Fruit fly (Drosophila melanogaster) whole organism, embryonic: ENCODE results near the gene Or88a.

Source experiments
- Asciz ChIP-seq: fragments of 200-800 bp; sonication (Bioruptor generic); optimal IDR thresholded peaks from 2 replicates; lab custom pipeline; 2017; ENCODE audit warnings: missing biosample characterization, mild to moderate bottlenecking, missing genetic modification characterization, missing genetic modification reagents
- BtbVII ChIP-seq: fragments of 200-800 bp; sonication (Bioruptor generic); optimal IDR thresholded peaks from 3 replicates; lab custom pipeline; 2017; ENCODE audit warnings: missing biosample characterization, mild to moderate bottlenecking, missing genetic modification characterization
- CG10209 ChIP-seq: fragments of 200-800 bp; sonication (Bioruptor generic); optimal IDR thresholded peaks from 3 replicates; lab custom pipeline; 2017; ENCODE audit warnings: missing biosample characterization, mild to moderate bottlenecking, missing genetic modification characterization, missing genetic modification reagents
- CG10543 ChIP-seq: fragments of 200-800 bp; sonication (Bioruptor generic); optimal IDR thresholded peaks from 3 replicates; lab custom pipeline; 2017; ENCODE audit warnings: missing biosample characterization, mild to moderate bottlenecking, missing genetic modification characterization, moderate library complexity
- CG11398 ChIP-seq: fragments of 200-800 bp; sonication (Bioruptor generic); optimal IDR thresholded peaks from 2 replicates; lab custom pipeline; 2016; ENCODE audit warnings: missing biosample characterization, missing genetic modification characterization
- CG11723 ChIP-seq: fragments of 200-800 bp; sonication (Bioruptor generic); optimal IDR thresholded peaks from 2 replicates; lab custom pipeline; 2017; ENCODE audit warnings: missing biosample characterization, mild to moderate bottlenecking, missing genetic modification characterization
- CG12236 ChIP-seq: fragments of 200-800 bp; sonication (Bioruptor generic); optimal IDR thresholded peaks from 2 replicates; lab custom pipeline; 2016; ENCODE audit warnings: missing biosample characterization, missing genetic modification characterization
- CG1233 ChIP-seq: fragments of 200-800 bp; sonication (Bioruptor generic); optimal IDR thresholded peaks from 4 replicates; lab custom pipeline; 2018; ENCODE audit warnings: missing biosample characterization, mild to moderate bottlenecking, missing genetic modification characterization
- CG12659 ChIP-seq: fragments of 200-800 bp; sonication (Bioruptor generic); optimal IDR thresholded peaks from 3 replicates; lab custom pipeline; 2017; ENCODE audit warnings: mild to moderate bottlenecking, missing biosample characterization, missing genetic modification reagents, missing genetic modification characterization
- CG16779 ChIP-seq: fragments of 200-800 bp; sonication (Bioruptor generic); IDR thresholded peaks from 2 replicates; pipeline ENCODE4 v1.3.6; 2022; ENCODE audit warnings: missing biosample characterization, missing genetic modification characterization
- CG17568 ChIP-seq: fragments of 200-800 bp; sonication (Bioruptor generic); optimal IDR thresholded peaks from 2 replicates; lab custom pipeline; 2018; ENCODE audit warnings: missing biosample characterization, mild to moderate bottlenecking, missing genetic modification characterization, moderate library complexity
- CG31441 ChIP-seq: fragments of 200-800 bp; sonication (Bioruptor generic); IDR thresholded peaks from 2 replicates; pipeline ENCODE4 v1.3.6; 2022; ENCODE audit warnings: missing biosample characterization, missing genetic modification characterization
- CG32772 ChIP-seq: fragments of 200-800 bp; sonication (Bioruptor generic); IDR thresholded peaks from 2 replicates; pipeline ENCODE4 v1.3.6; 2022; ENCODE audit warnings: missing biosample characterization, missing genetic modification characterization
- CG3407 ChIP-seq: fragments of 200-800 bp; sonication (Bioruptor generic); optimal IDR thresholded peaks from 2 replicates; lab custom pipeline; 2018; ENCODE audit warnings: missing biosample characterization, mild to moderate bottlenecking, missing genetic modification characterization
- CG3726 ChIP-seq: fragments of 200-800 bp; sonication (Bioruptor generic); IDR thresholded peaks from 3 replicates; pipeline ENCODE4, ENCODE4 v1.3.6; 2022; ENCODE audit warnings: missing biosample characterization, missing genetic modification characterization
- CG6254 ChIP-seq: fragments of 200-800 bp; sonication (Bioruptor generic); optimal IDR thresholded peaks from 3 replicates; lab custom pipeline; 2017; ENCODE audit warnings: mild to moderate bottlenecking, missing biosample characterization, missing genetic modification reagents, missing genetic modification characterization
- CG6683 ChIP-seq: fragments of 200-800 bp; sonication (Bioruptor generic); optimal IDR thresholded peaks from 2 replicates; lab custom pipeline; 2017; ENCODE audit warnings: missing biosample characterization, mild to moderate bottlenecking, missing genetic modification characterization, missing genetic modification reagents
- CG6791 ChIP-seq: fragments of 200-800 bp; sonication (Bioruptor generic); IDR thresholded peaks from 3 replicates; pipeline ENCODE4 v1.3.6; 2022; ENCODE audit warnings: missing biosample characterization, missing genetic modification characterization; ENCODE audit not compliant: partially characterized antibody
- CG7786 ChIP-seq: fragments of 200-800 bp; sonication (Bioruptor generic); optimal IDR thresholded peaks from 2 replicates; lab custom pipeline; 2016; ENCODE audit warnings: missing biosample characterization, missing genetic modification characterization
- CG8290 ChIP-seq, 3 experiments: fragments of 200-800 bp; sonication (Bioruptor generic); optimal IDR thresholded peaks; 2 replicates each; lab custom pipeline; 2016 to 2019; ENCODE audit warnings: missing biosample characterization in 3 of 3, missing genetic modification characterization in 3 of 3, mild to moderate bottlenecking in 2 of 3, moderate library complexity in 1 of 3
- CG8388 ChIP-seq: fragments of 200-800 bp; sonication (Bioruptor generic); optimal IDR thresholded peaks from 2 replicates; lab custom pipeline; 2019; ENCODE audit warnings: missing biosample characterization, mild to moderate bottlenecking, missing genetic modification characterization, moderate library complexity
- CG9437 ChIP-seq: fragments of 200-800 bp; sonication (Bioruptor generic); optimal IDR thresholded peaks from 2 replicates; lab custom pipeline; 2018; ENCODE audit warnings: missing biosample characterization, mild to moderate bottlenecking, missing genetic modification characterization
- CG9817 ChIP-seq: fragments of 200-800 bp; sonication (Bioruptor generic); optimal IDR thresholded peaks from 2 replicates; lab custom pipeline; 2018; ENCODE audit warnings: missing biosample characterization, mild to moderate bottlenecking, missing genetic modification characterization, moderate library complexity
- CoRest ChIP-seq: fragments of 200-800 bp; sonication (Bioruptor generic); optimal IDR thresholded peaks from 3 replicates; lab custom pipeline; 2018; ENCODE audit warnings: missing biosample characterization, mild to moderate bottlenecking, missing genetic modification characterization, moderate library complexity
- CrebB ChIP-seq: fragments of 200-800 bp; sonication (Bioruptor generic); optimal IDR thresholded peaks from 3 replicates; lab custom pipeline; 2018; ENCODE audit warnings: missing biosample characterization, mild to moderate bottlenecking, missing genetic modification characterization
- Dll ChIP-seq: fragments of 200-800 bp; sonication (Bioruptor generic); IDR thresholded peaks from 4 replicates; pipeline ENCODE4 v1.3.6; 2022; ENCODE audit warnings: missing biosample characterization, missing genetic modification characterization; ENCODE audit not compliant: partially characterized antibody
- GATAe ChIP-seq: fragments of 200-800 bp; sonication (Bioruptor generic); conservative IDR thresholded peaks from 2 replicates; pipeline ENCODE4 v1.3.6; 2022; ENCODE audit warnings: missing biosample characterization, missing genetic modification characterization
- Hr51 ChIP-seq, 2 experiments: fragments of 200-800 bp; sonication (Bioruptor generic); optimal IDR thresholded peaks; 2 replicates in 1 of 2; 3 replicates in 1 of 2; lab custom pipeline; 2016 to 2018; ENCODE audit warnings: missing biosample characterization in 2 of 2, missing genetic modification characterization in 2 of 2, mild to moderate bottlenecking in 1 of 2, moderate library complexity in 1 of 2
- Jarid2 ChIP-seq: fragments of 200-800 bp; sonication (Bioruptor generic); optimal IDR thresholded peaks from 3 replicates; lab custom pipeline; 2017; ENCODE audit warnings: mild to moderate bottlenecking, missing biosample characterization, missing genetic modification reagents, missing genetic modification characterization
- Max ChIP-seq: fragments of 200-800 bp; sonication (Bioruptor generic); optimal IDR thresholded peaks from 2 replicates; lab custom pipeline; 2016; ENCODE audit warnings: missing biosample characterization, mild to moderate bottlenecking, missing genetic modification characterization
- Med ChIP-seq: fragments of 200-800 bp; sonication (Bioruptor generic); peaks from one replicate; lab custom pipeline; 2016; ENCODE audit warnings: missing biosample characterization, missing genetic modification characterization, mild to moderate bottlenecking, inconsistent platforms, moderate library complexity
- NC2α ChIP-seq: fragments of 200-800 bp; sonication (Bioruptor generic); optimal IDR thresholded peaks from 2 replicates; lab custom pipeline; 2016; ENCODE audit warnings: missing biosample characterization, missing genetic modification characterization
- NK7.1 ChIP-seq: fragments of 200-800 bp; sonication (Bioruptor generic); optimal IDR thresholded peaks from 3 replicates; lab custom pipeline; 2016; ENCODE audit warnings: missing biosample characterization, missing genetic modification characterization
- PHDP ChIP-seq: fragments of 200-800 bp; sonication (Bioruptor generic); optimal IDR thresholded peaks from 3 replicates; lab custom pipeline; 2018; ENCODE audit warnings: missing biosample characterization, mild to moderate bottlenecking, missing genetic modification characterization, moderate library complexity
- Poxn ChIP-seq: fragments of 200-800 bp; sonication (Bioruptor generic); IDR thresholded peaks from 2 replicates; pipeline ENCODE4 v1.3.6; 2022; ENCODE audit warnings: missing biosample characterization, missing genetic modification characterization
- Trl ChIP-seq, 3 experiments: fragments of >200 bp in 2 of 3; fragments of 200-800 bp in 1 of 3; sonication (Bioruptor generic) in 1 of 3; optimal IDR thresholded peaks; 2 replicates in 1 of 3; 3 replicates in 2 of 3; lab custom pipeline; 2016 to 2017; ENCODE audit warnings: missing biosample characterization in 1 of 3, missing genetic modification characterization in 1 of 3
- al ChIP-seq: fragments of 200-800 bp; sonication (Bioruptor generic); IDR thresholded peaks from 2 replicates; pipeline ENCODE4 v1.3.6; 2022; ENCODE audit warnings: missing biosample characterization, missing genetic modification characterization
- aop ChIP-seq: fragments of 200-800 bp; sonication (Bioruptor generic); IDR thresholded peaks from 2 replicates; pipeline ENCODE4 v1.3.6; 2022; ENCODE audit warnings: missing biosample characterization, missing genetic modification characterization
- bab2 ChIP-seq: fragments of 200-800 bp; sonication (Bioruptor generic); optimal IDR thresholded peaks from 2 replicates; lab custom pipeline; 2016; ENCODE audit warnings: missing biosample characterization, missing genetic modification characterization
- disco-r ChIP-seq: fragments of 200-800 bp; sonication (Bioruptor generic); optimal IDR thresholded peaks from 2 replicates; lab custom pipeline; 2016; ENCODE audit warnings: missing biosample characterization, missing genetic modification characterization
- dysf ChIP-seq: fragments of 200-800 bp; sonication (Bioruptor generic); IDR thresholded peaks from 3 replicates; pipeline ENCODE4 v1.3.6; 2022; ENCODE audit warnings: missing biosample characterization, missing genetic modification characterization
- eve ChIP-seq, 2 experiments: fragments of >200 bp; optimal IDR thresholded peaks; 2 replicates each; lab custom pipeline; 2017; ENCODE audit warnings: missing biosample characterization in 2 of 2, missing genetic modification characterization in 2 of 2
- maf-S ChIP-seq: fragments of 200-800 bp; sonication (Bioruptor generic); optimal IDR thresholded peaks from 2 replicates; lab custom pipeline; 2016; ENCODE audit warnings: missing biosample characterization, missing genetic modification characterization
- odd ChIP-seq: fragments of 200-800 bp; sonication (Bioruptor generic); optimal IDR thresholded peaks from 2 replicates; lab custom pipeline; 2017; ENCODE audit warnings: missing biosample characterization, mild to moderate bottlenecking, missing genetic modification characterization
- pnt ChIP-seq: fragments of 200-800 bp; sonication (Bioruptor generic); optimal IDR thresholded peaks from 3 replicates; lab custom pipeline; 2016; ENCODE audit warnings: missing biosample characterization, missing genetic modification characterization
- unpg ChIP-seq: fragments of 200-800 bp; sonication (Bioruptor generic); optimal IDR thresholded peaks from 3 replicates; lab custom pipeline; 2018; ENCODE audit warnings: missing biosample characterization, mild to moderate bottlenecking, missing genetic modification characterization, moderate library complexity
- zen ChIP-seq: fragments of 200-800 bp; sonication (Bioruptor generic); optimal IDR thresholded peaks from 3 replicates; lab custom pipeline; 2018; ENCODE audit warnings: missing biosample characterization, mild to moderate bottlenecking, missing genetic modification characterization, moderate library complexity

Gene Or88a

dm6 chr3R:14088887-14089567, 20.2 kb upstream of the Or88a start, which contains the start of gene Npc2b (continued):
- TF ChIP-seq pnt (GFP tag; lab: Kevin White, UChicago) (peak; percentile 34), CG11398 (GFP tag; lab: Kevin White, UChicago) (peak; percentile 1), NK7.1 (GFP tag; lab: Kevin White, UChicago) (peak; percentile 32), CoRest (tag; lab: Kevin White, UChicago) (peak; percentile 68), dysf (GFP tag; lab: Robert Waterston, UW) (peak; percentile 56), CG9817 (tag; lab: Kevin White, UChicago) (peak; percentile 62), CG31441 (GFP tag; lab: Robert Waterston, UW) (no peak), eve (GFP tag; optimal IDR thresholded peaks at IDR 0.05; lab: Kevin White, UChicago) (peak in 1 of 2 experiments; percentile 37), CG11723 (GFP tag; lab: Kevin White, UChicago) (no peak), odd (GFP tag; lab: Kevin White, UChicago) (no peak), CG7786 (peak; percentile 11), GATAe (no peak), Hr51 (GFP tag; optimal IDR thresholded peaks at IDR 0.05; lab: Kevin White, UChicago) (peak; percentile 52 to 53), bab2 (GFP tag; lab: Kevin White, UChicago) (peak; percentile 47), CG17568 (GFP tag; lab: Kevin White, UChicago) (peak; percentile 65), Med (GFP tag; lab: Kevin White, UChicago) (peak; percentile 92), CG8388 (peak; percentile 40), aop (GFP tag; lab: Robert Waterston, UW) (no peak), al (GFP tag; lab: Robert Waterston, UW) (0 out of 2 replicates have a peak, but pooled peaks have one; percentile 21), CG8290 (GFP tag; optimal IDR thresholded peaks at IDR 0.05; lab: Kevin White, UChicago) (peak; percentile 28), CG8290 (tag; optimal IDR thresholded peaks at IDR 0.05; lab: Kevin White, UChicago) (peak in 1 of 2 experiments; percentile 75), CG10543 (GFP tag; lab: Kevin White, UChicago) (peak; percentile 17), NC2α (GFP tag; lab: Kevin White, UChicago) (peak; percentile 20), BtbVII (GFP tag; lab: Kevin White, UChicago) (peak; percentile 32), CG6791 (GFP tag; lab: Robert Waterston, UW) (peak; percentile 53; the same call in 1 of the 3 replicates), CG16779 (GFP tag; lab: Robert Waterston, UW) (no peak; the same call in 1 of the 2 replicates), Max (GFP tag; lab: Kevin White, UChicago) (peak; percentile 69), Jarid2 (GFP tag; lab: Kevin White, UChicago) (peak; percentile 34), CrebB (no peak), Poxn (GFP tag; lab: Robert Waterston, UW) (no peak), CG9437 (GFP tag; lab: Kevin White, UChicago) (no peak), CG6254 (GFP tag; lab: Kevin White, UChicago) (peak; percentile 14), zen (tag; lab: Kevin White, UChicago) (peak; percentile 11), CG32772 (GFP tag; lab: Robert Waterston, UW) (no peak), CG3726 (GFP tag; lab: Robert Waterston, UW) (no peak), Asciz (GFP tag; lab: Kevin White, UChicago) (peak; percentile 34), CG6683 (GFP tag; lab: Kevin White, UChicago) (peak; percentile 23), Dll (GFP tag; lab: Robert Waterston, UW) (no peak), CG12659 (GFP tag; lab: Kevin White, UChicago) (peak; percentile 34), Trl (optimal IDR thresholded peaks at IDR 0.05; lab: Kevin White, UChicago) (no peak), Trl (GFP tag; optimal IDR thresholded peaks at IDR 0.05; lab: Kevin White, UChicago) (peak; percentile 66), unpg (GFP tag; lab: Kevin White, UChicago) (peak; percentile 58), maf-S (GFP tag; lab: Kevin White, UChicago) (peak; percentile 43), CG1233 (GFP tag; lab: Kevin White, UChicago) (peak; percentile 54), disco-r (peak; percentile 52), PHDP (tag; lab: Kevin White, UChicago) (peak; percentile 65), CG3407 (peak; percentile 41), CG10209 (peak; percentile 49), CG12236 (GFP tag; lab: Kevin White, UChicago) (peak; percentile 9)
